Fruit fly (Drosophila melanogaster) whole organism, embryonic: ENCODE data around the gene CG15368.

Experiments used
- CG10979 ChIP-seq: fragments of 200-800 bp; sonication (Bioruptor generic); optimal IDR thresholded peaks from 2 replicates; lab custom pipeline; 2018; ENCODE audit warnings: missing biosample characterization, mild to moderate bottlenecking, missing genetic modification characterization, moderate library complexity
- CG11560 ChIP-seq: fragments of 200-800 bp; sonication (Bioruptor generic); IDR thresholded peaks from 3 replicates; pipeline ENCODE4 v1.3.6; 2022; ENCODE audit warnings: missing biosample characterization, missing genetic modification characterization
- CG12236 ChIP-seq: fragments of 200-800 bp; sonication (Bioruptor generic); optimal IDR thresholded peaks from 2 replicates; lab custom pipeline; 2016; ENCODE audit warnings: missing biosample characterization, missing genetic modification characterization
- CG14860 ChIP-seq: fragments of 200-800 bp; sonication (Bioruptor generic); IDR thresholded peaks from 3 replicates; pipeline ENCODE4 v1.3.6; 2022; ENCODE audit warnings: missing biosample characterization, missing genetic modification characterization; ENCODE audit not compliant: partially characterized antibody
- CG15269 ChIP-seq: fragments of 200-800 bp; sonication (Bioruptor generic); optimal IDR thresholded peaks from 2 replicates; lab custom pipeline; 2018; ENCODE audit warnings: missing biosample characterization, mild to moderate bottlenecking, missing genetic modification characterization, moderate library complexity
- CG1529 ChIP-seq: fragments of 200-800 bp; sonication (Bioruptor generic); optimal IDR thresholded peaks from 3 replicates; lab custom pipeline; 2018; ENCODE audit warnings: missing biosample characterization, missing genetic modification characterization
- CG16815 ChIP-seq: fragments of 200-800 bp; sonication (Bioruptor generic); optimal IDR thresholded peaks from 3 replicates; lab custom pipeline; 2017; ENCODE audit warnings: missing biosample characterization, mild to moderate bottlenecking, missing genetic modification characterization
- CG17612 ChIP-seq: fragments of 200-800 bp; sonication (Bioruptor generic); IDR thresholded peaks from 2 replicates; pipeline ENCODE4 v1.3.6; 2022; ENCODE audit warnings: missing biosample characterization, missing genetic modification characterization
- CG18262 ChIP-seq: fragments of 200-800 bp; optimal IDR thresholded peaks from 3 replicates; lab custom pipeline; 2019; ENCODE audit warnings: missing biosample characterization, mild to moderate bottlenecking, missing genetic modification characterization, moderate library complexity
- CG18619 ChIP-seq: fragments of 200-800 bp; sonication (Bioruptor generic); optimal IDR thresholded peaks from 3 replicates; lab custom pipeline; 2017; ENCODE audit warnings: missing biosample characterization, mild to moderate bottlenecking, missing genetic modification characterization
- CG2199 ChIP-seq: fragments of 200-800 bp; sonication (Bioruptor generic); IDR thresholded peaks from 3 replicates; pipeline ENCODE4 v1.3.6; 2022; ENCODE audit warnings: missing biosample characterization, missing genetic modification characterization
- CG2712 ChIP-seq: fragments of 200-800 bp; optimal IDR thresholded peaks from 3 replicates; lab custom pipeline; 2019; ENCODE audit warnings: missing biosample characterization, mild to moderate bottlenecking, missing genetic modification characterization, moderate library complexity
- CG2889 ChIP-seq: fragments of 200-800 bp; sonication (Bioruptor generic); IDR thresholded peaks from 3 replicates; pipeline ENCODE4 v1.3.6; 2022; ENCODE audit warnings: missing biosample characterization, missing genetic modification characterization
- CG4404 ChIP-seq: fragments of 200-800 bp; sonication (Bioruptor generic); IDR thresholded peaks from 2 replicates; pipeline ENCODE4 v1.3.6; 2022; ENCODE audit warnings: missing biosample characterization, missing genetic modification characterization
- CG5180 ChIP-seq: fragments of 200-800 bp; sonication (Bioruptor generic); optimal IDR thresholded peaks from 3 replicates; lab custom pipeline; 2017; ENCODE audit warnings: missing biosample characterization, missing genetic modification characterization, mild to moderate bottlenecking, moderate library complexity, missing genetic modification reagents
- CG6791 ChIP-seq: fragments of 200-800 bp; sonication (Bioruptor generic); IDR thresholded peaks from 3 replicates; pipeline ENCODE4 v1.3.6; 2022; ENCODE audit warnings: missing biosample characterization, missing genetic modification characterization; ENCODE audit not compliant: partially characterized antibody
- CG8765 ChIP-seq: fragments of 200-800 bp; sonication (Bioruptor generic); IDR thresholded peaks from 2 replicates; pipeline ENCODE4 v1.3.6; 2022; ENCODE audit warnings: missing biosample characterization, missing genetic modification characterization
- CkIIα-i1 ChIP-seq: fragments of 200-800 bp; sonication (Bioruptor generic); IDR thresholded peaks from 2 replicates; pipeline ENCODE4 v1.3.6; 2022; ENCODE audit warnings: missing biosample characterization, missing genetic modification characterization
- Dek ChIP-seq: fragments of 200-800 bp; sonication (Bioruptor generic); optimal IDR thresholded peaks from 3 replicates; lab custom pipeline; 2019; ENCODE audit warnings: missing biosample characterization, mild to moderate bottlenecking, missing genetic modification characterization, moderate library complexity
- Dfd ChIP-seq, 2 experiments: fragments of >200 bp; optimal IDR thresholded peaks; 2 replicates each; lab custom pipeline; 2017; ENCODE audit warnings: missing biosample characterization in 2 of 2, missing genetic modification characterization in 2 of 2
- Dll ChIP-seq: fragments of 200-800 bp; sonication (Bioruptor generic); IDR thresholded peaks from 4 replicates; pipeline ENCODE4 v1.3.6; 2022; ENCODE audit warnings: missing biosample characterization, missing genetic modification characterization; ENCODE audit not compliant: partially characterized antibody
- Doc3 ChIP-seq: fragments of 200-800 bp; sonication (Bioruptor generic); IDR thresholded peaks from 3 replicates; pipeline ENCODE4 v1.3.6; 2022; ENCODE audit warnings: missing biosample characterization, missing genetic modification characterization; ENCODE audit not compliant: partially characterized antibody
- H2.0 ChIP-seq: fragments of 200-800 bp; sonication (Bioruptor generic); IDR thresholded peaks from 2 replicates; pipeline ENCODE4 v1.3.6; 2022; ENCODE audit warnings: missing biosample characterization, missing genetic modification characterization
- HLHmδ ChIP-seq: fragments of 200-800 bp; sonication (Bioruptor generic); optimal IDR thresholded peaks from 2 replicates; lab custom pipeline; 2018; ENCODE audit warnings: missing biosample characterization, mild to moderate bottlenecking, missing genetic modification characterization, moderate library complexity
- Hmx ChIP-seq: fragments of 200-800 bp; sonication (Bioruptor generic); optimal IDR thresholded peaks from 2 replicates; lab custom pipeline; 2016; ENCODE audit warnings: missing biosample characterization, missing genetic modification characterization
- NK7.1 ChIP-seq: fragments of 200-800 bp; sonication (Bioruptor generic); optimal IDR thresholded peaks from 3 replicates; lab custom pipeline; 2016; ENCODE audit warnings: missing biosample characterization, missing genetic modification characterization
- NfI ChIP-seq: fragments of 200-800 bp; sonication (Bioruptor generic); optimal IDR thresholded peaks from 3 replicates; lab custom pipeline; 2018; ENCODE audit warnings: missing biosample characterization, mild to moderate bottlenecking, missing genetic modification characterization, moderate library complexity
- Ssrp ChIP-seq: fragments of 200-800 bp; sonication (Bioruptor generic); optimal IDR thresholded peaks from 2 replicates; lab custom pipeline; 2018; ENCODE audit warnings: missing biosample characterization, mild to moderate bottlenecking, missing genetic modification characterization, moderate library complexity
- Trl ChIP-seq, 3 experiments: fragments of >200 bp in 2 of 3; fragments of 200-800 bp in 1 of 3; sonication (Bioruptor generic) in 1 of 3; optimal IDR thresholded peaks; 2 replicates in 1 of 3; 3 replicates in 2 of 3; lab custom pipeline; 2016 to 2017; ENCODE audit warnings: missing biosample characterization in 1 of 3, missing genetic modification characterization in 1 of 3
- Vsx1 ChIP-seq: fragments of 200-800 bp; sonication (Bioruptor generic); optimal IDR thresholded peaks from 2 replicates; lab custom pipeline; 2017; ENCODE audit warnings: missing biosample characterization, mild to moderate bottlenecking, missing genetic modification characterization, missing genetic modification reagents
- Xbp1 ChIP-seq: fragments of 200-800 bp; sonication (Bioruptor generic); optimal IDR thresholded peaks from 3 replicates; lab custom pipeline; 2016; ENCODE audit warnings: missing biosample characterization, mild to moderate bottlenecking, missing genetic modification characterization
- chn ChIP-seq: fragments of 200-800 bp; sonication (Bioruptor generic); optimal IDR thresholded peaks from 2 replicates; lab custom pipeline; 2016; ENCODE audit warnings: missing biosample characterization, missing genetic modification characterization
- danr ChIP-seq: fragments of 200-800 bp; sonication (Bioruptor generic); IDR thresholded peaks from 2 replicates; pipeline ENCODE4 v1.3.6; 2022; ENCODE audit warnings: missing biosample characterization, missing genetic modification characterization
- dm ChIP-seq: fragments of 200-800 bp; sonication (Bioruptor generic); optimal IDR thresholded peaks from 3 replicates; lab custom pipeline; 2016; ENCODE audit warnings: missing biosample characterization, missing genetic modification characterization
- ewg ChIP-seq: fragments of 200-800 bp; sonication (Bioruptor generic); optimal IDR thresholded peaks from 3 replicates; lab custom pipeline; 2017; ENCODE audit warnings: mild to moderate bottlenecking, missing biosample characterization, missing genetic modification reagents, missing genetic modification characterization
- gsb-n ChIP-seq: fragments of 200-800 bp; sonication (Bioruptor generic); optimal IDR thresholded peaks from 3 replicates; lab custom pipeline; 2018; ENCODE audit warnings: missing biosample characterization, mild to moderate bottlenecking, missing genetic modification characterization
- insv ChIP-seq, 2 experiments: fragments of 200-800 bp; sonication (Bioruptor generic); optimal IDR thresholded peaks; 3 replicates each; lab custom pipeline; 2016 to 2018; ENCODE audit warnings: missing biosample characterization in 2 of 2, missing genetic modification characterization in 2 of 2
- jumu ChIP-seq: fragments of 200-800 bp; sonication (Bioruptor generic); optimal IDR thresholded peaks from 3 replicates; lab custom pipeline; 2016; ENCODE audit warnings: missing biosample characterization, missing genetic modification characterization
- lbe ChIP-seq: fragments of 200-800 bp; sonication (Bioruptor generic); optimal IDR thresholded peaks from 2 replicates; lab custom pipeline; 2016; ENCODE audit warnings: missing biosample characterization, mild to moderate bottlenecking, missing genetic modification characterization
- nom ChIP-seq: fragments of 200-800 bp; sonication (Bioruptor generic); optimal IDR thresholded peaks from 2 replicates; lab custom pipeline; 2017; ENCODE audit warnings: missing biosample characterization, missing genetic modification characterization, mild to moderate bottlenecking, moderate library complexity, missing genetic modification reagents
- onecut ChIP-seq: fragments of 200-800 bp; sonication (Bioruptor generic); IDR thresholded peaks from 2 replicates; pipeline ENCODE4 v1.3.6; 2022; ENCODE audit warnings: missing biosample characterization, missing genetic modification characterization
- otp ChIP-seq: fragments of 200-800 bp; sonication (Bioruptor generic); IDR thresholded peaks from 3 replicates; pipeline ENCODE4, ENCODE4 v1.3.6; 2022; ENCODE audit warnings: missing biosample characterization, missing genetic modification characterization
- pum ChIP-seq: fragments of 200-800 bp; sonication (Bioruptor generic); optimal IDR thresholded peaks from 2 replicates; lab custom pipeline; 2016; ENCODE audit warnings: missing biosample characterization, missing genetic modification characterization
- repo ChIP-seq: fragments of 200-800 bp; sonication (Bioruptor generic); optimal IDR thresholded peaks from 2 replicates; lab custom pipeline; 2016; ENCODE audit warnings: missing biosample characterization, missing genetic modification characterization
- ro ChIP-seq: fragments of 200-800 bp; sonication (Bioruptor generic); IDR thresholded peaks from 2 replicates; pipeline ENCODE4 v1.3.6; 2022; ENCODE audit warnings: missing biosample characterization, missing genetic modification characterization
- salm ChIP-seq: fragments of 200-800 bp; sonication (Bioruptor generic); optimal IDR thresholded peaks from 2 replicates; lab custom pipeline; 2018; ENCODE audit warnings: missing biosample characterization, mild to moderate bottlenecking, missing genetic modification characterization
- sens ChIP-seq: fragments of 200-800 bp; sonication (Bioruptor generic); peaks from one replicate; lab custom pipeline; 2016; ENCODE audit warnings: missing biosample characterization, missing genetic modification characterization
- slbo ChIP-seq: fragments of 200-800 bp; sonication (Bioruptor generic); IDR thresholded peaks from 2 replicates; pipeline ENCODE4 v1.3.6; 2022; ENCODE audit warnings: missing biosample characterization, missing genetic modification characterization
- stwl ChIP-seq: fragments of 200-800 bp; sonication (Bioruptor generic); optimal IDR thresholded peaks from 3 replicates; lab custom pipeline; 2018; ENCODE audit warnings: missing biosample characterization, mild to moderate bottlenecking, missing genetic modification characterization, moderate library complexity
- wor ChIP-seq: fragments of 200-800 bp; sonication (Bioruptor generic); IDR thresholded peaks from 2 replicates; pipeline ENCODE4 v1.3.6; 2022; ENCODE audit warnings: missing biosample characterization, missing genetic modification characterization

Gene CG15368

DNA sequence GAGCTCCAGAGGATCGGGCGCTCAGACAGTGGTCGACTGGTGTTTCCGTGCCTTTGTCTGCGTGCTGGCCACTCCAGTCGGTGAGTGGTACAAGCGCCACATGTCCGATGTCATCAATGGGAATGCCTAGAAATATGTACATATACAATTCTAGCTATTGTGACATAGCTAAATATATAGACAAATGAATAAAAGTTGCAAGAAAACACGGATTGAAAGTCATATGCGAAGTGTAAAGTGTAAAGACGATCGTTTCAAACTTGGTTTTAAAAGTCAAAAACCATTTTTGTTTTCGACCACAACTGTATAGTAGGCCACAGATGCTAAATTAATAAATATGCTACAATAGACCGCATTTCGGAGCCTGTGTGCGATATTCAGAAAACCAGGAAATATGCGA lies at the start of gene CG15368:
Gene CG15368 (plus strand): TSS at position 301 of the 400 bp plus-strand sequence.
- no peak for TF ChIP-seq Xbp1 (GFP tag; lab: Kevin White, UChicago)
- TF ChIP-seq Trl (optimal IDR thresholded peaks at IDR 0.05; lab: Kevin White, UChicago), result no peak
- TF ChIP-seq Trl (GFP tag; optimal IDR thresholded peaks at IDR 0.05; lab: Kevin White, UChicago), result no peak
- TF ChIP-seq ewg, result no peak
- no peak for TF ChIP-seq CG2199
- no peak for TF ChIP-seq Ssrp (tag; lab: Kevin White, UChicago)
- no peak for TF ChIP-seq NfI (GFP tag; lab: Kevin White, UChicago)
- no peak for TF ChIP-seq CG15269 (tag; lab: Kevin White, UChicago)
- no peak for TF ChIP-seq jumu (GFP tag; lab: Kevin White, UChicago)
- no peak for TF ChIP-seq CG8765 (GFP tag; lab: Robert Waterston, UW)
- TF ChIP-seq dm (GFP tag; lab: Kevin White, UChicago), result no peak
- TF ChIP-seq Vsx1, result no peak
- TF ChIP-seq wor (GFP tag; lab: Robert Waterston, UW), result no peak

DNA sequence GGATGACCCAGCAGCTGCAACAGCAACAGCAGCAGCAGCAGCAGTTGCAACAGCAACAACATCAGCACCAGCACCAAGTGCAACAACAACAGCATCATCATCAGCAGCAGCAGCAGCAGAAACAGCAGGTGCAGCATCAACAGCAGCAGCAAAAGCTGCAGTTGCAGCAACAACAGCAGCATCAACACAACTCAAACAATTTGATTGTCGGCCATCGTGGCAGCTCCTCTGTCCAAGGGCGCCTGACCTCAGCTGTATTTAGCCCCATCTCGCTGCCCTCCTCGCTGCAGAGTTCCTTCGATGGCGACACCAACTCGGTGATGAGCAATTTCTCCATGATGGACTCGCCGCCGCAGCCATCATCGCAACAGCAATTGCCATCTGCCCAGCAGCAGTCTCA lies 47.3 kb upstream of the CG15368 start:
- TF ChIP-seq CG5180 (GFP tag; lab: Kevin White, UChicago), result no peak
- TF ChIP-seq pum, result no peak
- no peak for TF ChIP-seq chn
- no peak for TF ChIP-seq CG16815
- no peak for TF ChIP-seq H2.0 (GFP tag; lab: Robert Waterston, UW)
- no peak for TF ChIP-seq CG17612 (GFP tag; lab: Robert Waterston, UW)
- no peak for TF ChIP-seq lbe (GFP tag; lab: Kevin White, UChicago)
- TF ChIP-seq CG10979, result no peak
- no peak for TF ChIP-seq gsb-n (tag; lab: Kevin White, UChicago)
- no peak for TF ChIP-seq CG12236 (GFP tag; lab: Kevin White, UChicago)
- TF ChIP-seq CG18262 (tag; lab: Kevin White, UChicago), result no peak
- TF ChIP-seq salm, result no peak
- no peak for TF ChIP-seq repo (GFP tag; lab: Kevin White, UChicago)
- TF ChIP-seq CG1529 (GFP tag; lab: Kevin White, UChicago), result no peak
- no peak for TF ChIP-seq HLHmδ (GFP tag; lab: Kevin White, UChicago)
- TF ChIP-seq Dfd (GFP tag; optimal IDR thresholded peaks at IDR 0.05; lab: Kevin White, UChicago), result no peak
- no peak for TF ChIP-seq danr
- no peak for TF ChIP-seq nom (GFP tag; lab: Kevin White, UChicago)

DNA sequence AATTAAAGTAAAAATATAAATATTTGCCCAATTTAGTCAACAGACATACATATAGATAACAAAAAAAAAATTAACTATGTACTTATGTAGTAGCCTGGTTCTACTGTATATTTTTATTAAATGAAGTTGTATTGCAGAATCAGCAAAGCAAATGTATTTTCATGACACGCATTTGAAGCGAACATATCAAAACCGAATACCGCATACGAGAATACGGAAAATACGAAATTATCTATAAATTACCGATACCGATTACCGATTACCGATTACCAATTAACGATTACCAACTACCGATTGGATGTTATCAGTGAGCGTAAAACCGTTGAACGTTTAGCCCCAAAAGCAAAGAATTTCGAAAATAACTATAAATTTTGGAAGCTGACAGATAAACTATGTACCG lies 28.2 kb upstream of the CG15368 start:
- TF ChIP-seq ro (GFP tag; lab: Robert Waterston, UW) (no peak), Dll (GFP tag; lab: Robert Waterston, UW) (peak; percentile 41; the same call in 1 of the 4 replicates), CkIIα-i1 (GFP tag; lab: Robert Waterston, UW) (no peak), onecut (no peak), insv (GFP tag; optimal IDR thresholded peaks at IDR 0.05; lab: Kevin White, UChicago) (no peak), Hmx (GFP tag; lab: Kevin White, UChicago) (no peak), Doc3 (GFP tag; lab: Robert Waterston, UW) (0 out of 3 replicates have a peak, but pooled peaks have one; percentile 23), CG2889 (no peak), CG2712 (tag; lab: Kevin White, UChicago) (no peak), CG6791 (peak; percentile 75), CG11560 (tag; lab: Robert Waterston, UW) (no peak), CG18619 (GFP tag; lab: Kevin White, UChicago) (no peak), otp (GFP tag; lab: Robert Waterston, UW) (no peak), stwl (peak; percentile 66), CG14860 (GFP tag; lab: Robert Waterston, UW) (0 out of 3 replicates have a peak, but pooled peaks have one; percentile 34), CG4404 (GFP tag; lab: Robert Waterston, UW) (no peak), NK7.1 (GFP tag; lab: Kevin White, UChicago) (no peak), slbo (GFP tag; lab: Robert Waterston, UW) (no peak), Dek (tag; lab: Kevin White, UChicago) (no peak), sens (GFP tag; lab: Kevin White, UChicago) (peak; percentile 66)
